Worm (Caenorhabditis elegans): ENCODE data around the gene wrt-8.

- TF ChIP-seq klf-2 (GFP tag; conservative IDR thresholded peaks at IDR 0.05): no peak
- TF ChIP-seq ztf-23 (GFP tag; IDR thresholded peaks at IDR 0.05): no peak
- no peak for TF ChIP-seq flt-1 (GFP tag; IDR thresholded peaks at IDR 0.05)
Measured at ce11 chrV:15388820-15389384, 44.5 kb upstream of the wrt-8 start, which contains the start of gene srh-170.
